Worm (Caenorhabditis elegans): ENCODE data around the gene grp-1.

The grp-1 gene

ce11 chrIII:8093079-8093623 lies 7.6 kb downstream of the grp-1 start, which contains the start of gene K06H7.2:
Gene K06H7.2, plus strand, starts transcription at chrIII:8093573.
- TF ChIP-seq sdz-12 (GFP tag; optimal IDR thresholded peaks at IDR 0.05) (no peak), tag-97 (GFP tag; IDR thresholded peaks at IDR 0.05) (no peak), lin-15B (tag; optimal IDR thresholded peaks at IDR 0.05) (no peak), spr-1 (tag; optimal IDR thresholded peaks at IDR 0.05) (no peak), arid-1 (GFP tag; conservative IDR thresholded peaks at IDR 0.05) (no peak), daf-8 (GFP tag; IDR thresholded peaks at IDR 0.05) (no peak), ceh-62 (tag; optimal IDR thresholded peaks at IDR 0.05) (no peak), Y75B8A.6 (GFP tag; IDR thresholded peaks at IDR 0.05) (no peak), nhr-42 (GFP tag; IDR thresholded peaks at IDR 0.05) (no peak), lin-29 (GFP tag; IDR thresholded peaks at IDR 0.05) (no peak), gei-8 (GFP tag; optimal IDR thresholded peaks at IDR 0.05) (no peak), F26F4.8 (GFP tag; conservative IDR thresholded peaks at IDR 0.05) (no peak), aha-1 (tag) (peak; percentile 57), tra-1 (GFP tag; IDR thresholded peaks at IDR 0.05) (no peak), mxl-2 (GFP tag; conservative IDR thresholded peaks at IDR 0.05) (no peak), hif-1 (tag; optimal IDR thresholded peaks at IDR 0.05) (no peak), zfp-2 (tag; optimal IDR thresholded peaks at IDR 0.05) (no peak), Y105C5A.15 (GFP tag; IDR thresholded peaks at IDR 0.05) (no peak), duxl-1 (tag; optimal IDR thresholded peaks at IDR 0.05; ENCODE audit: poor library complexity) (no peak), zip-11 (GFP tag; IDR thresholded peaks at IDR 0.05) (no peak), fos-1 (tag; optimal IDR thresholded peaks at IDR 0.05) (no peak), jun-1 (tag; optimal IDR thresholded peaks at IDR 0.05) (no peak), mxl-3 (GFP tag; optimal IDR thresholded peaks at IDR 0.05) (no peak), snpc-4 (tag; optimal IDR thresholded peaks at IDR 0.05) (no peak), ceh-20 (GFP tag; IDR thresholded peaks at IDR 0.05) (no peak), nhr-11 (tag; optimal IDR thresholded peaks at IDR 0.05) (no peak), unc-39 (tag; optimal IDR thresholded peaks at IDR 0.05) (no peak), set-16 (GFP tag; IDR thresholded peaks at IDR 0.05) (no peak), lim-7 (GFP tag; IDR thresholded peaks at IDR 0.05) (no peak), dve-1 (tag; optimal IDR thresholded peaks at IDR 0.05; ENCODE audit: insufficient read depth) (peak; percentile 63), dmd-6 (GFP tag; IDR thresholded peaks at IDR 0.05) (0 out of 2 replicates have a peak, but pooled peaks have one; percentile 16), ama-1 (optimal IDR thresholded peaks at IDR 0.05) (no peak), F37D6.2 (tag; optimal IDR thresholded peaks at IDR 0.05) (no peak), nhr-6 (tag; optimal IDR thresholded peaks at IDR 0.05) (peak; percentile 50), dmd-9 (GFP tag; IDR thresholded peaks at IDR 0.05) (no peak), mep-1 (tag; optimal IDR thresholded peaks at IDR 0.05) (peak; percentile 72), ces-1 (GFP tag; optimal IDR thresholded peaks at IDR 0.05) (no peak), fkh-10 (GFP tag; optimal IDR thresholded peaks at IDR 0.05) (peak; percentile 32), ztf-11 (tag; optimal IDR thresholded peaks at IDR 0.05) (no peak), nhr-237 (tag; optimal IDR thresholded peaks at IDR 0.05) (no peak), nhr-76 (tag; optimal IDR thresholded peaks at IDR 0.05) (no peak), saeg-2 (GFP tag; IDR thresholded peaks at IDR 0.05) (no peak), daf-16 (GFP tag; optimal IDR thresholded peaks at IDR 0.05) (no peak), daf-16 (tag; optimal IDR thresholded peaks at IDR 0.05) (peak; percentile 9), attf-4 (tag; optimal IDR thresholded peaks at IDR 0.05) (no peak), F44E2.7 (GFP tag; IDR thresholded peaks at IDR 0.05) (no peak), zip-2 (tag; optimal IDR thresholded peaks at IDR 0.05) (no peak), nhr-77 (tag; optimal IDR thresholded peaks at IDR 0.05) (peak; percentile 70), mes-2 (tag; optimal IDR thresholded peaks at IDR 0.05; ENCODE audit: poor library complexity, severe bottlenecking) (peak; percentile 72), lsy-2 (tag; optimal IDR thresholded peaks at IDR 0.05) (peak; percentile 18 to 90), nhr-41 (GFP tag; IDR thresholded peaks at IDR 0.05) (no peak), R02D3.7 (tag; optimal IDR thresholded peaks at IDR 0.05) (no peak), egl-27 (tag; optimal IDR thresholded peaks at IDR 0.05) (no peak)

Measured in whole organism, L4 larva.